Worm (Caenorhabditis elegans) whole organism, young adult: Measurements from ENCODE around the gene T28A11.4.

Experiments
- B0035.1 ChIP-seq: sonication (generic microtip); optimal IDR thresholded peaks from 2 replicates; lab custom pipeline; 2016; ENCODE audit warnings: missing genetic modification characterization, mild to moderate bottlenecking, missing compliant biosample characterization, missing genotype, missing genetic modification reagents
- B0336.3 ChIP-seq: fragments of 200-800 bp; sonication (Bioruptor generic); IDR thresholded peaks from 2 replicates; pipeline ENCODE4 v1.3.6; 2022; ENCODE audit warnings: missing genetic modification characterization, missing compliant biosample characterization
- D2030.7 ChIP-seq: fragments of 200-800 bp; sonication (Bioruptor generic); IDR thresholded peaks from 2 replicates; pipeline ENCODE4 v1.3.6; 2022; ENCODE audit warnings: missing genetic modification reagents, missing genetic modification characterization, missing compliant biosample characterization
- F37B4.10 ChIP-seq: fragments of 200-800 bp; sonication (Bioruptor generic); IDR thresholded peaks from 2 replicates; pipeline ENCODE4 v1.3.6; 2022; ENCODE audit warnings: missing genetic modification characterization, missing compliant biosample characterization
- F39B2.1 ChIP-seq: fragments of 200-800 bp; sonication (Bioruptor generic); IDR thresholded peaks from 2 replicates; pipeline ENCODE4 v1.3.6; 2022; ENCODE audit warnings: missing genetic modification reagents, missing genetic modification characterization, missing compliant biosample characterization
- F49E8.2 ChIP-seq: sonication (generic microtip); optimal IDR thresholded peaks from 3 replicates; lab custom pipeline; 2017; ENCODE audit warnings: missing genetic modification characterization, mild to moderate bottlenecking, missing compliant biosample characterization, antibody characterized with exemption, moderate library complexity; ENCODE audit not compliant: insufficient read depth
- F55B11.4 ChIP-seq: sonication (generic microtip); optimal IDR thresholded peaks from 2 replicates; lab custom pipeline; 2016; ENCODE audit warnings: missing compliant biosample characterization, missing genetic modification characterization, borderline replicate concordance; ENCODE audit not compliant: insufficient read depth
- F57A8.1 ChIP-seq: fragments of 200-800 bp; sonication (Bioruptor generic); optimal IDR thresholded peaks from 2 replicates; lab custom pipeline; 2018; ENCODE audit warnings: mild to moderate bottlenecking, missing genetic modification characterization, moderate library complexity, missing compliant biosample characterization
- T07F8.4 ChIP-seq: sonication (generic microtip); optimal IDR thresholded peaks from 2 replicates; lab custom pipeline; 2016; ENCODE audit warnings: mild to moderate bottlenecking, missing genetic modification characterization, moderate library complexity, missing compliant biosample characterization
- Y56A3A.18 ChIP-seq: fragments of 200-800 bp; sonication (Bioruptor generic); IDR thresholded peaks from 2 replicates; pipeline ENCODE4 v1.3.6; 2022; ENCODE audit warnings: missing genetic modification reagents, missing genetic modification characterization, missing compliant biosample characterization
- ZK185.1 ChIP-seq: sonication (generic microtip); optimal IDR thresholded peaks from 2 replicates; lab custom pipeline; 2016; ENCODE audit warnings: mild to moderate bottlenecking, missing genetic modification characterization, missing compliant biosample characterization; ENCODE audit not compliant: poor library complexity, severe bottlenecking
- aptf-3 ChIP-seq: fragments of 200-800 bp; sonication (Bioruptor generic); IDR thresholded peaks from 2 replicates; pipeline ENCODE4 v1.3.6; 2022; ENCODE audit warnings: missing genetic modification characterization, missing compliant biosample characterization
- athp-1 ChIP-seq: sonication (generic microtip); optimal IDR thresholded peaks from 2 replicates; lab custom pipeline; 2017; ENCODE audit warnings: mild to moderate bottlenecking, missing genetic modification characterization, missing compliant biosample characterization
- attf-5 ChIP-seq: fragments of 200-800 bp; sonication (Bioruptor generic); optimal IDR thresholded peaks from 2 replicates; lab custom pipeline; 2018; ENCODE audit warnings: mild to moderate bottlenecking, missing genetic modification characterization, missing compliant biosample characterization
- ccch-3 ChIP-seq: fragments of 200-800 bp; sonication (Bioruptor generic); optimal IDR thresholded peaks from 2 replicates; lab custom pipeline; 2018; ENCODE audit warnings: mild to moderate bottlenecking, missing genetic modification characterization, missing compliant biosample characterization
- cebp-2 ChIP-seq: fragments of 200-800 bp; sonication (Bioruptor generic); IDR thresholded peaks from 2 replicates; pipeline ENCODE4 v1.3.6; 2022; ENCODE audit warnings: missing genetic modification characterization, missing compliant biosample characterization
- ceh-40 ChIP-seq: fragments of 200-800 bp; sonication (Bioruptor generic); IDR thresholded peaks from 2 replicates; pipeline ENCODE4 v1.3.6; 2022; ENCODE audit warnings: missing genetic modification characterization, missing compliant biosample characterization
- ceh-58 ChIP-seq: fragments of 200-800 bp; sonication (Bioruptor generic); IDR thresholded peaks from 2 replicates; pipeline ENCODE4 v1.3.6; 2022; ENCODE audit warnings: missing genetic modification characterization, missing compliant biosample characterization
- ceh-91 ChIP-seq: fragments of 200-800 bp; sonication (Bioruptor generic); IDR thresholded peaks from 2 replicates; pipeline ENCODE4 v1.3.6; 2022; ENCODE audit warnings: missing genetic modification reagents, missing genetic modification characterization, missing compliant biosample characterization
- dpff-1 ChIP-seq: sonication (generic microtip); optimal IDR thresholded peaks from 2 replicates; lab custom pipeline; 2017; ENCODE audit warnings: mild to moderate bottlenecking, missing genetic modification characterization, missing compliant biosample characterization
- ekl-4 ChIP-seq: fragments of 200-800 bp; sonication (Bioruptor generic); IDR thresholded peaks from 2 replicates; pipeline ENCODE4 v1.3.6; 2022; ENCODE audit warnings: missing genetic modification reagents, missing genetic modification characterization, missing compliant biosample characterization
- him-1 ChIP-seq: sonication (generic microtip); optimal IDR thresholded peaks from 2 replicates; lab custom pipeline; 2016; ENCODE audit warnings: missing genotype, missing genetic modification reagents, missing genetic modification characterization, missing compliant biosample characterization
- hlh-26 ChIP-seq: fragments of 200-800 bp; sonication (Bioruptor generic); conservative IDR thresholded peaks from 2 replicates; pipeline ENCODE4 v1.3.6; 2022; ENCODE audit warnings: missing genetic modification reagents, missing genetic modification characterization, missing compliant biosample characterization
- hrde-1 ChIP-seq: sonication (generic microtip); optimal IDR thresholded peaks from 2 replicates; lab custom pipeline; 2016; ENCODE audit warnings: missing genetic modification characterization, mild to moderate bottlenecking, missing compliant biosample characterization, moderate library complexity, missing genotype, missing genetic modification reagents, borderline replicate concordance
- lag-1 ChIP-seq: fragments of 200-800 bp; sonication (Bioruptor generic); IDR thresholded peaks from 2 replicates; pipeline ENCODE4 v1.3.6; 2022; ENCODE audit warnings: missing genetic modification reagents, missing genetic modification characterization, missing compliant biosample characterization
- lin-26 ChIP-seq: fragments of 200-800 bp; sonication (Bioruptor generic); IDR thresholded peaks from 2 replicates; pipeline ENCODE4 v1.3.6; 2022; ENCODE audit warnings: missing genetic modification reagents, missing genetic modification characterization, missing compliant biosample characterization
- lin-40 ChIP-seq: sonication (generic microtip); optimal IDR thresholded peaks from 2 replicates; lab custom pipeline; 2016; ENCODE audit warnings: missing genetic modification characterization, mild to moderate bottlenecking, missing compliant biosample characterization, missing genotype, missing genetic modification reagents
- lsy-27 ChIP-seq: sonication (generic microtip); optimal IDR thresholded peaks from 2 replicates; lab custom pipeline; 2017; ENCODE audit warnings: missing genetic modification characterization, mild to moderate bottlenecking, missing compliant biosample characterization, antibody characterized with exemption, missing genotype, borderline replicate concordance; ENCODE audit not compliant: insufficient read depth
- madf-10 ChIP-seq: sonication (generic microtip); optimal IDR thresholded peaks from 2 replicates; lab custom pipeline; 2016; ENCODE audit warnings: mild to moderate bottlenecking, missing genetic modification characterization, missing compliant biosample characterization
- madf-8 ChIP-seq: fragments of 200-800 bp; sonication (Bioruptor generic); conservative IDR thresholded peaks from 2 replicates; pipeline ENCODE4 v1.3.6; 2022; ENCODE audit warnings: missing genetic modification reagents, missing genetic modification characterization, missing compliant biosample characterization
- mcd-1 ChIP-seq: fragments of 200-800 bp; sonication (Bioruptor generic); IDR thresholded peaks from 2 replicates; pipeline ENCODE4 v1.3.6; 2022; ENCODE audit warnings: missing genetic modification reagents, missing genetic modification characterization, missing compliant biosample characterization
- mel-28 ChIP-seq: sonication (generic microtip); optimal IDR thresholded peaks from 2 replicates; lab custom pipeline; 2016; ENCODE audit warnings: borderline replicate concordance, mild to moderate bottlenecking, missing genetic modification characterization, missing compliant biosample characterization
- mes-4 ChIP-seq: sonication (generic microtip); optimal IDR thresholded peaks from 2 replicates; lab custom pipeline; 2016; ENCODE audit warnings: missing genotype, missing genetic modification characterization, missing compliant biosample characterization
- nfya-2 ChIP-seq: fragments of 200-800 bp; sonication (Bioruptor generic); IDR thresholded peaks from 2 replicates; pipeline ENCODE4 v1.3.6; 2022; ENCODE audit warnings: missing genetic modification reagents, missing genetic modification characterization, missing compliant biosample characterization
- nfyb-1 ChIP-seq: fragments of 200-800 bp; sonication (Bioruptor generic); IDR thresholded peaks from 2 replicates; pipeline ENCODE4 v1.3.6; 2022; ENCODE audit warnings: missing genetic modification reagents, missing genetic modification characterization, missing compliant biosample characterization
- nhr-179 ChIP-seq: sonication (generic microtip); optimal IDR thresholded peaks from 2 replicates; lab custom pipeline; 2016; ENCODE audit warnings: mild to moderate bottlenecking, missing genetic modification characterization, missing compliant biosample characterization
- rec-8 ChIP-seq, 2 experiments: sonication (generic microtip); optimal IDR thresholded peaks; 2 replicates each; lab custom pipeline; 2016; ENCODE audit warnings: mild to moderate bottlenecking in 2 of 2, missing genetic modification characterization in 2 of 2, missing genetic modification reagents in 2 of 2, missing genotype in 2 of 2, missing biosample characterization in 1 of 2, missing compliant biosample characterization in 1 of 2, moderate library complexity in 1 of 2
- rpc-1 ChIP-seq, 2 experiments: fragments of 150-350 bp in 1 of 2; sonication (generic microtip) in 1 of 2; optimal IDR thresholded peaks; 2 replicates each; lab custom pipeline; 2014 to 2018; ENCODE audit warnings: missing biosample characterization in 1 of 2, missing genetic modification characterization in 1 of 2, missing genetic modification reagents in 1 of 2, missing genotype in 1 of 2
- sdz-38 ChIP-seq: sonication (generic microtip); optimal IDR thresholded peaks from 2 replicates; lab custom pipeline; 2016; ENCODE audit warnings: missing genotype, missing genetic modification characterization, missing compliant biosample characterization
- snpc-3.4 ChIP-seq: sonication (generic microtip); optimal IDR thresholded peaks from 2 replicates; lab custom pipeline; 2017; ENCODE audit warnings: missing genetic modification characterization, mild to moderate bottlenecking, missing compliant biosample characterization, antibody characterized with exemption, moderate library complexity, missing genotype, missing genetic modification reagents
- sptf-2 ChIP-seq: fragments of 200-800 bp; sonication (Bioruptor generic); optimal IDR thresholded peaks from 2 replicates; lab custom pipeline; 2018; ENCODE audit warnings: mild to moderate bottlenecking, missing genetic modification characterization, missing compliant biosample characterization
- tlf-1 ChIP-seq: fragments of 200-800 bp; sonication (Bioruptor generic); optimal IDR thresholded peaks from 2 replicates; lab custom pipeline; 2018; ENCODE audit warnings: mild to moderate bottlenecking, missing genetic modification characterization, missing compliant biosample characterization
- unc-130 ChIP-seq: sonication (generic microtip); optimal IDR thresholded peaks from 2 replicates; lab custom pipeline; 2016; ENCODE audit warnings: missing genetic modification reagents, missing genetic modification characterization, missing compliant biosample characterization
- unc-62 ChIP-seq: fragments of 150-350 bp; optimal IDR thresholded peaks from 2 replicates; lab custom pipeline; 2014; ENCODE audit warnings: missing biosample characterization, missing genetic modification reagents, missing genetic modification characterization
- zim-3 ChIP-seq: sonication (generic microtip); optimal IDR thresholded peaks from 2 replicates; lab custom pipeline; 2017; ENCODE audit warnings: mild to moderate bottlenecking, missing genetic modification characterization, moderate library complexity, missing compliant biosample characterization
- ztf-25 ChIP-seq: fragments of 200-800 bp; sonication (Bioruptor generic); IDR thresholded peaks from 2 replicates; pipeline ENCODE4 v1.3.6; 2022; ENCODE audit warnings: missing genetic modification reagents, missing genetic modification characterization, missing compliant biosample characterization
- ztf-26 ChIP-seq: sonication (generic microtip); optimal IDR thresholded peaks from 2 replicates; lab custom pipeline; 2017; ENCODE audit warnings: missing genetic modification characterization, missing compliant biosample characterization
- ztf-6 ChIP-seq: fragments of 200-800 bp; sonication (Bioruptor generic); IDR thresholded peaks from 2 replicates; pipeline ENCODE4 v1.3.6; 2022; ENCODE audit warnings: missing genetic modification reagents, missing genetic modification characterization, missing compliant biosample characterization

Gene T28A11.4

ce11 chrV:3315308-3315707 is 41.5 kb downstream of the T28A11.4 start, which contains the start of gene arrd-19 (continued):
- no peak for TF ChIP-seq madf-10
- TF ChIP-seq unc-130 = no peak
- TF ChIP-seq ZK185.1 (tag; lab: Kevin White, UChicago) = peak; percentile 51
- TF ChIP-seq aptf-3 (GFP tag; lab: Robert Waterston, UW) = no peak
- no peak for TF ChIP-seq snpc-3.4
- no peak for TF ChIP-seq hlh-26 (GFP tag; lab: Robert Waterston, UW)
- TF ChIP-seq ztf-26 (tag; lab: Kevin White, UChicago) = peak; percentile 21
- TF ChIP-seq F55B11.4 (tag; lab: Kevin White, UChicago) = no peak
- peak; percentile 73; the same call in 1 of the 2 replicates for TF ChIP-seq nfyb-1
- no peak for TF ChIP-seq mel-28 (tag; lab: Kevin White, UChicago)
- TF ChIP-seq ceh-40 = no peak
- TF ChIP-seq Y56A3A.18 (GFP tag; lab: Robert Waterston, UW) = peak; percentile 51; the same call in 1 of the 2 replicates
- TF ChIP-seq athp-1 (tag; lab: Kevin White, UChicago) = no peak
- TF ChIP-seq madf-8 (GFP tag; lab: Robert Waterston, UW) = no peak
- no peak for TF ChIP-seq ztf-25 (GFP tag; lab: Robert Waterston, UW)
- no peak for TF ChIP-seq dpff-1 (tag; lab: Kevin White, UChicago)
- no peak for TF ChIP-seq ceh-58 (GFP tag; lab: Robert Waterston, UW)
- no peak for TF ChIP-seq ztf-6
- TF ChIP-seq B0035.1 (tag; lab: Kevin White, UChicago) = no peak
- no peak for TF ChIP-seq sptf-2 (GFP tag; lab: Kevin White, UChicago)
- no peak for TF ChIP-seq nhr-179
- peak; percentile 65 for TF ChIP-seq attf-5
- no peak for TF ChIP-seq nfya-2
- TF ChIP-seq ccch-3 (GFP tag; lab: Kevin White, UChicago) = no peak
- TF ChIP-seq lag-1 (GFP tag; lab: Robert Waterston, UW) = 0 out of 2 replicates have a peak, but pooled peaks have one; percentile 64
- TF ChIP-seq D2030.7 (GFP tag; lab: Robert Waterston, UW) = no peak
- TF ChIP-seq sdz-38 (tag; lab: Kevin White, UChicago) = no peak
- TF ChIP-seq B0336.3 (GFP tag; lab: Robert Waterston, UW) = no peak
- TF ChIP-seq him-1 = no peak
- no peak for TF ChIP-seq lin-40 (tag; lab: Kevin White, UChicago)
- TF ChIP-seq ekl-4 (GFP tag; lab: Robert Waterston, UW) = peak; percentile 43; the same call in 1 of the 2 replicates
- TF ChIP-seq T07F8.4 (tag; lab: Kevin White, UChicago) = no peak
- no peak for TF ChIP-seq zim-3 (tag; lab: Kevin White, UChicago)
- TF ChIP-seq lin-26 (GFP tag; lab: Robert Waterston, UW) = no peak
- no peak for TF ChIP-seq rec-8 (tag; optimal IDR thresholded peaks at IDR 0.05; lab: Kevin White, UChicago)
- no peak; the same call in 1 of the 2 replicates for TF ChIP-seq mcd-1 (GFP tag; lab: Robert Waterston, UW)
- no peak for TF ChIP-seq mes-4 (tag; lab: Kevin White, UChicago)
- no peak for TF ChIP-seq cebp-2 (GFP tag; lab: Robert Waterston, UW)
- TF ChIP-seq tlf-1 (GFP tag; lab: Kevin White, UChicago) = no peak
- no peak for TF ChIP-seq F57A8.1
- TF ChIP-seq F37B4.10 = no peak
- no peak for TF ChIP-seq rpc-1 (optimal IDR thresholded peaks at IDR 0.05; lab: Kevin White, UChicago)
- TF ChIP-seq rpc-1 (tag; optimal IDR thresholded peaks at IDR 0.05; lab: Kevin White, UChicago) = no peak
- no peak for TF ChIP-seq ceh-91 (GFP tag; lab: Robert Waterston, UW)
- TF ChIP-seq F39B2.1 (GFP tag; lab: Robert Waterston, UW) = no peak
- TF ChIP-seq F49E8.2 = no peak
- no peak for TF ChIP-seq hrde-1 (tag; lab: Kevin White, UChicago)
- no peak for TF ChIP-seq unc-62 (GFP tag; lab: Kevin White, UChicago)
- TF ChIP-seq lsy-27 (tag; lab: Kevin White, UChicago) = no peak
